Fruit fly (Drosophila melanogaster): ENCODE measurements around the gene Ssl1.

Ssl1 gene

dm6 chr3L:22909914-22910541 is 31.1 kb downstream of the Ssl1 start, which contains the start of gene CG12768 (continued):
- no peak for TF ChIP-seq CG9609 (GFP tag; optimal IDR thresholded peaks at IDR 0.05)
- no peak for TF ChIP-seq CG8359 (GFP tag; optimal IDR thresholded peaks at IDR 0.05; ENCODE audit: borderline replicate concordance)
- no peak for TF ChIP-seq dpn (GFP tag; optimal IDR thresholded peaks at IDR 0.05)
- TF ChIP-seq D19A (tag; optimal IDR thresholded peaks at IDR 0.05): peak; percentile 14
- no peak for TF ChIP-seq cwo (GFP tag; optimal IDR thresholded peaks at IDR 0.05)
- TF ChIP-seq CG15601 (tag; optimal IDR thresholded peaks at IDR 0.05): peak; percentile 8
- TF ChIP-seq CG34376 (GFP tag; optimal IDR thresholded peaks at IDR 0.05): no peak
- no peak for TF ChIP-seq lmd (GFP tag; IDR thresholded peaks at IDR 0.05)
- no peak for TF ChIP-seq B-H2 (GFP tag; optimal IDR thresholded peaks at IDR 0.05)
- TF ChIP-seq CG4360 (GFP tag; IDR thresholded peaks at IDR 0.05): peak; percentile 87
- no peak for TF ChIP-seq CG34224 (GFP tag; IDR thresholded peaks at IDR 0.05; ENCODE audit: partially characterized antibody)
- peak; percentile 9 for TF ChIP-seq CG11504 (tag; optimal IDR thresholded peaks at IDR 0.05)
- no peak for TF ChIP-seq aop (GFP tag; IDR thresholded peaks at IDR 0.05)
- no peak for TF ChIP-seq CG2678 (tag; optimal IDR thresholded peaks at IDR 0.05)
- TF ChIP-seq CG8388 (GFP tag; optimal IDR thresholded peaks at IDR 0.05): peak; percentile 20
- no peak for TF ChIP-seq Max (GFP tag; optimal IDR thresholded peaks at IDR 0.05)
- no peak for TF ChIP-seq CG2202 (tag; optimal IDR thresholded peaks at IDR 0.05)
- no peak for TF ChIP-seq stc (GFP tag; IDR thresholded peaks at IDR 0.05)
- TF ChIP-seq luna (GFP tag; optimal IDR thresholded peaks at IDR 0.05): no peak
- TF ChIP-seq CG4707 (GFP tag; optimal IDR thresholded peaks at IDR 0.05): no peak
- peak; percentile 36 for TF ChIP-seq CG13775 (GFP tag; optimal IDR thresholded peaks at IDR 0.05)
- TF ChIP-seq CG10654 (GFP tag; optimal IDR thresholded peaks at IDR 0.05): no peak
- TF ChIP-seq Camta (GFP tag; optimal IDR thresholded peaks at IDR 0.05): no peak
- no peak for TF ChIP-seq CG18011 (GFP tag; optimal IDR thresholded peaks at IDR 0.05)
- no peak for TF ChIP-seq corto (GFP tag; optimal IDR thresholded peaks at IDR 0.05)
- TF ChIP-seq B-H1 (GFP tag; IDR thresholded peaks at IDR 0.05): no peak
- no peak for TF ChIP-seq Sry-δ (GFP tag; optimal IDR thresholded peaks at IDR 0.05)
- peak; percentile 8 for TF ChIP-seq dmrt11E (tag; optimal IDR thresholded peaks at IDR 0.05)
- TF ChIP-seq en (GFP tag; optimal IDR thresholded peaks at IDR 0.05): no peak
- TF ChIP-seq unc-4 (GFP tag; IDR thresholded peaks at IDR 0.05; ENCODE audit: partially characterized antibody): no peak
- TF ChIP-seq tll (GFP tag; optimal IDR thresholded peaks at IDR 0.05): no peak
- no peak for TF ChIP-seq bbx (GFP tag; IDR thresholded peaks at IDR 0.05; ENCODE audit: partially characterized antibody)
- TF ChIP-seq wor (GFP tag; IDR thresholded peaks at IDR 0.05): no peak
- TF ChIP-seq Lhr (GFP tag; optimal IDR thresholded peaks at IDR 0.05): no peak
- TF ChIP-seq Xrp1 (GFP tag; IDR thresholded peaks at IDR 0.05): peak; percentile 24; the same call in 1 of the 2 replicates
